Worm (Caenorhabditis elegans) whole organism, young adult: Measurements from ENCODE around the gene cest-1.1.

Experiments
- B0336.3 ChIP-seq: fragments of 200-800 bp; sonication (Bioruptor generic); IDR thresholded peaks from 2 replicates; pipeline ENCODE4 v1.3.6; 2022; ENCODE audit warnings: missing genetic modification characterization, missing compliant biosample characterization
- C06A6.2 ChIP-seq: fragments of 200-800 bp; sonication (Bioruptor generic); conservative IDR thresholded peaks from 2 replicates; pipeline ENCODE4 v1.3.6; 2022; ENCODE audit warnings: missing genetic modification characterization, missing compliant biosample characterization
- C17E4.6 ChIP-seq: fragments of 200-800 bp; sonication (Bioruptor generic); IDR thresholded peaks from 2 replicates; pipeline ENCODE4 v1.3.6; 2022; ENCODE audit warnings: missing genetic modification reagents, missing genetic modification characterization, missing compliant biosample characterization
- F10E7.11 ChIP-seq: sonication (generic microtip); optimal IDR thresholded peaks from 2 replicates; lab custom pipeline; 2017; ENCODE audit warnings: mild to moderate bottlenecking, missing genetic modification characterization, moderate library complexity, missing compliant biosample characterization
- F52B5.7 ChIP-seq: sonication (generic microtip); optimal IDR thresholded peaks from 2 replicates; lab custom pipeline; 2016; ENCODE audit warnings: mild to moderate bottlenecking, missing genetic modification characterization, missing compliant biosample characterization
- akir-1 ChIP-seq: fragments of 200-800 bp; sonication (Bioruptor generic); optimal IDR thresholded peaks from 2 replicates; lab custom pipeline; 2018; ENCODE audit warnings: mild to moderate bottlenecking, missing genetic modification characterization, moderate library complexity, missing compliant biosample characterization
- attf-3 ChIP-seq: fragments of 200-800 bp; sonication (Bioruptor generic); conservative IDR thresholded peaks from 2 replicates; pipeline ENCODE4 v1.3.6; 2022; ENCODE audit warnings: missing genetic modification reagents, missing genetic modification characterization, missing compliant biosample characterization
- bed-2 ChIP-seq: fragments of 200-800 bp; sonication (Bioruptor generic); IDR thresholded peaks from 2 replicates; pipeline ENCODE4 v1.3.6; 2022; ENCODE audit warnings: missing genetic modification reagents, missing genetic modification characterization, missing compliant biosample characterization
- cebp-1 ChIP-seq, 2 experiments: fragments of 200-800 bp in 1 of 2; sonication (Bioruptor generic) in 1 of 2; sonication (generic microtip) in 1 of 2; IDR thresholded peaks in 1 of 2; optimal IDR thresholded peaks in 1 of 2; 2 replicates each; pipeline versions ENCODE4 v1.3.6 to Lab custom; 2017 to 2022; ENCODE audit warnings: missing compliant biosample characterization in 2 of 2, missing genetic modification characterization in 2 of 2, mild to moderate bottlenecking in 1 of 2, missing genetic modification reagents in 1 of 2, moderate library complexity in 1 of 2
- ceh-100 ChIP-seq: fragments of 200-800 bp; sonication (Bioruptor generic); IDR thresholded peaks from 2 replicates; pipeline ENCODE4 v1.3.6; 2022; ENCODE audit warnings: missing genetic modification reagents, missing genetic modification characterization, missing compliant biosample characterization
- ceh-58 ChIP-seq: fragments of 200-800 bp; sonication (Bioruptor generic); IDR thresholded peaks from 2 replicates; pipeline ENCODE4 v1.3.6; 2022; ENCODE audit warnings: missing genetic modification characterization, missing compliant biosample characterization
- ceh-91 ChIP-seq: fragments of 200-800 bp; sonication (Bioruptor generic); IDR thresholded peaks from 2 replicates; pipeline ENCODE4 v1.3.6; 2022; ENCODE audit warnings: missing genetic modification reagents, missing genetic modification characterization, missing compliant biosample characterization
- chd-7 ChIP-seq: sonication (generic microtip); optimal IDR thresholded peaks from 2 replicates; lab custom pipeline; 2016; ENCODE audit warnings: mild to moderate bottlenecking, missing genetic modification characterization, moderate library complexity, missing compliant biosample characterization
- die-1 ChIP-seq: sonication (generic microtip); optimal IDR thresholded peaks from 2 replicates; lab custom pipeline; 2016; ENCODE audit warnings: missing genotype, mild to moderate bottlenecking, missing genetic modification characterization, missing compliant biosample characterization
- dox-1 ChIP-seq: fragments of 200-800 bp; sonication (Bioruptor generic); IDR thresholded peaks from 2 replicates; pipeline ENCODE4 v1.3.6; 2022; ENCODE audit warnings: missing genetic modification reagents, missing genetic modification characterization, missing compliant biosample characterization
- efl-1 ChIP-seq: fragments of 150-350 bp; optimal IDR thresholded peaks from 2 replicates; lab custom pipeline; 2014; ENCODE audit warnings: missing biosample characterization, missing genetic modification reagents, missing genetic modification characterization
- egl-44 ChIP-seq: fragments of 200-800 bp; sonication (Bioruptor generic); IDR thresholded peaks from 2 replicates; pipeline ENCODE4 v1.3.6; 2022; ENCODE audit warnings: missing genetic modification reagents, missing genetic modification characterization, missing compliant biosample characterization
- ekl-4 ChIP-seq: fragments of 200-800 bp; sonication (Bioruptor generic); IDR thresholded peaks from 2 replicates; pipeline ENCODE4 v1.3.6; 2022; ENCODE audit warnings: missing genetic modification reagents, missing genetic modification characterization, missing compliant biosample characterization
- ets-4 ChIP-seq: fragments of 200-800 bp; sonication (Bioruptor generic); optimal IDR thresholded peaks from 2 replicates; lab custom pipeline; 2018; ENCODE audit warnings: mild to moderate bottlenecking, missing genetic modification characterization, missing compliant biosample characterization
- hmg-20 ChIP-seq: fragments of 200-800 bp; sonication (Bioruptor generic); IDR thresholded peaks from 2 replicates; pipeline ENCODE4 v1.3.6; 2022; ENCODE audit warnings: missing genetic modification reagents, missing genetic modification characterization, missing compliant biosample characterization
- hrde-1 ChIP-seq: sonication (generic microtip); optimal IDR thresholded peaks from 2 replicates; lab custom pipeline; 2016; ENCODE audit warnings: missing genetic modification characterization, mild to moderate bottlenecking, missing compliant biosample characterization, moderate library complexity, missing genotype, missing genetic modification reagents, borderline replicate concordance
- lir-1 ChIP-seq: fragments of 200-800 bp; sonication (Bioruptor generic); conservative IDR thresholded peaks from 2 replicates; pipeline ENCODE4 v1.3.6; 2022; ENCODE audit warnings: missing genetic modification reagents, missing genetic modification characterization, missing compliant biosample characterization
- lsl-1 ChIP-seq: fragments of 200-800 bp; sonication (Bioruptor generic); optimal IDR thresholded peaks from 2 replicates; lab custom pipeline; 2018; ENCODE audit warnings: mild to moderate bottlenecking, missing genetic modification characterization, moderate library complexity, missing compliant biosample characterization
- mes-4 ChIP-seq: sonication (generic microtip); optimal IDR thresholded peaks from 2 replicates; lab custom pipeline; 2016; ENCODE audit warnings: missing genotype, missing genetic modification characterization, missing compliant biosample characterization
- nfya-2 ChIP-seq: fragments of 200-800 bp; sonication (Bioruptor generic); IDR thresholded peaks from 2 replicates; pipeline ENCODE4 v1.3.6; 2022; ENCODE audit warnings: missing genetic modification reagents, missing genetic modification characterization, missing compliant biosample characterization
- nfyb-1 ChIP-seq: fragments of 200-800 bp; sonication (Bioruptor generic); IDR thresholded peaks from 2 replicates; pipeline ENCODE4 v1.3.6; 2022; ENCODE audit warnings: missing genetic modification reagents, missing genetic modification characterization, missing compliant biosample characterization
- nhr-179 ChIP-seq: sonication (generic microtip); optimal IDR thresholded peaks from 2 replicates; lab custom pipeline; 2016; ENCODE audit warnings: mild to moderate bottlenecking, missing genetic modification characterization, missing compliant biosample characterization
- nhr-27 ChIP-seq: fragments of 200-800 bp; sonication (Bioruptor generic); optimal IDR thresholded peaks from 2 replicates; lab custom pipeline; 2018; ENCODE audit warnings: mild to moderate bottlenecking, missing genetic modification characterization, moderate library complexity, missing compliant biosample characterization
- nhr-80 ChIP-seq: sonication (generic microtip); optimal IDR thresholded peaks from 2 replicates; lab custom pipeline; 2016; ENCODE audit warnings: missing genetic modification characterization, missing compliant biosample characterization
- nhr-90 ChIP-seq: sonication (generic microtip); optimal IDR thresholded peaks from 2 replicates; lab custom pipeline; 2016; ENCODE audit warnings: missing genotype, mild to moderate bottlenecking, missing genetic modification characterization, missing compliant biosample characterization
- pbrm-1 ChIP-seq: fragments of 200-800 bp; sonication (Bioruptor generic); IDR thresholded peaks from 2 replicates; pipeline ENCODE4 v1.3.6; 2022; ENCODE audit warnings: missing genetic modification reagents, missing genetic modification characterization, missing compliant biosample characterization
- sea-2 ChIP-seq: fragments of 200-800 bp; sonication (Bioruptor generic); IDR thresholded peaks from 2 replicates; pipeline ENCODE4 v1.3.6; 2022; ENCODE audit warnings: missing genetic modification characterization, missing compliant biosample characterization
- sptf-2 ChIP-seq: fragments of 200-800 bp; sonication (Bioruptor generic); optimal IDR thresholded peaks from 2 replicates; lab custom pipeline; 2018; ENCODE audit warnings: mild to moderate bottlenecking, missing genetic modification characterization, missing compliant biosample characterization
- zfh-2 ChIP-seq: fragments of 200-800 bp; sonication (Bioruptor generic); conservative IDR thresholded peaks from 2 replicates; pipeline ENCODE4 v1.3.6; 2022; ENCODE audit warnings: missing genetic modification reagents, missing genetic modification characterization, missing compliant biosample characterization
- ztf-6 ChIP-seq: fragments of 200-800 bp; sonication (Bioruptor generic); IDR thresholded peaks from 2 replicates; pipeline ENCODE4 v1.3.6; 2022; ENCODE audit warnings: missing genetic modification reagents, missing genetic modification characterization, missing compliant biosample characterization

The cest-1.1 gene

DNA sequence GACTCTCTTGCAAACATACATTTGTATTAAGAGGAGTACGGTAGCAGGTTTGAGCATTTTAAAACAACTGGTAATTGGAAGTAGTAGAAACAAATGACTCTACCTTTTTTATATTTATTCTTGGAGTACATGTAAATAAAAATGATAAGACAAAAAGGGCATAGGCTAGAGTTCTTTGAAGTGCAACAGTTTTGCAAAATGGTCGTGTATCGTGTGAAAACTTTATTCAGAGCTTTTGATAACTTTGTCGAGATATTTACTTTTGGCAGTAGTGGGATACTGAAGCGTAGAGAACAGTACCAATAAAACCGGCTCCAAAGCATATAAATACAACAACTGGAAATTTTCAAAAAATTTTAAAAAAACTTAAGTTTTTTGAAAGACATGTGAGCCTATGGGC, at the start of gene cest-1.1:
TSS of gene cest-1.1 (minus strand) at position 101 of the 400 bp plus-strand sequence.
- TF ChIP-seq dox-1 (GFP tag; lab: Robert Waterston, UW) (no peak), F52B5.7 (no peak), ceh-91 (GFP tag; lab: Robert Waterston, UW) (no peak), ztf-6 (GFP tag; lab: Robert Waterston, UW) (no peak), nhr-27 (no peak), lsl-1 (GFP tag; lab: Kevin White, UChicago) (no peak), ets-4 (GFP tag; lab: Kevin White, UChicago) (no peak), nfyb-1 (GFP tag; lab: Robert Waterston, UW) (no peak), mes-4 (no peak), ceh-100 (GFP tag; lab: Robert Waterston, UW) (no peak), nhr-179 (no peak), akir-1 (GFP tag; lab: Kevin White, UChicago) (no peak), B0336.3 (no peak), attf-3 (GFP tag; lab: Robert Waterston, UW) (no peak), sptf-2 (GFP tag; lab: Kevin White, UChicago) (no peak), F10E7.11 (tag; lab: Kevin White, UChicago) (no peak), pbrm-1 (GFP tag; lab: Robert Waterston, UW) (no peak), nhr-90 (tag; lab: Kevin White, UChicago) (no peak), C06A6.2 (GFP tag; lab: Robert Waterston, UW) (no peak), hmg-20 (GFP tag; lab: Robert Waterston, UW) (no peak)

ce11 chrV:14215106-14215505, 48.6 kb upstream of the cest-1.1 start, which contains the start of gene T16A9.5:
TSS of gene T16A9.5 (minus strand) at chrV:14215206.
- no peak for TF ChIP-seq cebp-1 (GFP tag; IDR thresholded peaks at IDR 0.05; lab: Robert Waterston, UW)
- no peak for TF ChIP-seq cebp-1 (tag; optimal IDR thresholded peaks at IDR 0.05; lab: Kevin White, UChicago)
- no peak for TF ChIP-seq F52B5.7
- no peak for TF ChIP-seq F10E7.11 (tag; lab: Kevin White, UChicago)
- no peak for TF ChIP-seq C17E4.6 (GFP tag; lab: Robert Waterston, UW)
- no peak for TF ChIP-seq C06A6.2 (GFP tag; lab: Robert Waterston, UW)
- TF ChIP-seq hrde-1 (tag; lab: Kevin White, UChicago) = no peak
- TF ChIP-seq ekl-4 (GFP tag; lab: Robert Waterston, UW) = no peak
- no peak for TF ChIP-seq chd-7
- no peak for TF ChIP-seq efl-1 (GFP tag; lab: Kevin White, UChicago)
- no peak for TF ChIP-seq die-1 (tag; lab: Kevin White, UChicago)
- TF ChIP-seq nfyb-1 (GFP tag; lab: Robert Waterston, UW) = no peak
- TF ChIP-seq bed-2 (GFP tag; lab: Robert Waterston, UW) = no peak
- TF ChIP-seq zfh-2 = no peak
- no peak for TF ChIP-seq lir-1 (GFP tag; lab: Robert Waterston, UW)
- TF ChIP-seq nfya-2 (GFP tag; lab: Robert Waterston, UW) = no peak
- no peak for TF ChIP-seq nhr-179
- TF ChIP-seq, all 124 proteins: peak for 0

DNA sequence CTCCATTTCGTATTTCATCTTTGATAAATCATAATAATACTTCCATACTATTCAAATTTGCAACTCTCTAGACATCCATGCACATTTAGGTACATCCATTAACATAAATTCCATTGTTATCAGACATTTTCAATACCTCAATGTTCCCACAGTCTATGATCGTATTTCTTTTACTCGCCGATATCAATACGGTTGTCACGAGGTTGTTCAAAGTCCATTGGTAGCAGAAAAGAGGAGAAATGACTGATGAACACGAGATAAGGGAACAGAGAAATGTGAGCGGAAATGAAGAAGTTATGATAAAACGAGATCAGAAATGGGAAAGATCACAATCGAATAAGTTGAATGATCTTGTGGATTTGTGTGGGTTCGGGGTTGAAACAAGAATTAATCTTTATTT, 46.3 kb upstream of the cest-1.1 start:
- TF ChIP-seq sea-2 = no peak
- TF ChIP-seq nhr-80 (tag; lab: Kevin White, UChicago) = peak; percentile 50
- no peak for TF ChIP-seq ceh-58 (GFP tag; lab: Robert Waterston, UW)
- TF ChIP-seq egl-44 = 0 out of 2 replicates have a peak, but pooled peaks have one; percentile 43
- TF ChIP-seq, all 124 proteins: peak for 2
